Worm (Caenorhabditis elegans) whole organism, L1 larva: ENCODE results near the gene K03H1.13.

Experiments used
- C16A3.4 ChIP-seq: fragments of 150-350 bp; optimal IDR thresholded peaks from 2 replicates; lab custom pipeline; 2014; ENCODE audit warnings: missing biosample characterization, missing genetic modification characterization
- C34B4.2 ChIP-seq: sonication (generic microtip); optimal IDR thresholded peaks from 2 replicates; lab custom pipeline; 2017; ENCODE audit warnings: mild to moderate bottlenecking, missing genetic modification characterization, missing compliant biosample characterization
- F16B12.6 ChIP-seq: fragments of 150-350 bp; optimal IDR thresholded peaks from 2 replicates; lab custom pipeline; 2014; ENCODE audit warnings: missing biosample characterization, missing genetic modification characterization
- alr-1 ChIP-seq: fragments of 200-800 bp; sonication (Bioruptor generic); optimal IDR thresholded peaks from 2 replicates; lab custom pipeline; 2018; ENCODE audit warnings: borderline replicate concordance, mild to moderate bottlenecking, missing genetic modification characterization, missing compliant biosample characterization
- blmp-1 ChIP-seq: fragments of 150-350 bp; optimal IDR thresholded peaks from 2 replicates; lab custom pipeline; 2014; ENCODE audit warnings: missing biosample characterization, missing genetic modification characterization
- ceh-63 ChIP-seq: fragments of 200-800 bp; sonication (Bioruptor generic); optimal IDR thresholded peaks from 2 replicates; lab custom pipeline; 2018; ENCODE audit warnings: mild to moderate bottlenecking, missing genetic modification characterization, missing compliant biosample characterization
- ces-1 ChIP-seq: fragments of 150-350 bp; optimal IDR thresholded peaks from 2 replicates; lab custom pipeline; 2014; ENCODE audit warnings: missing biosample characterization, missing genetic modification reagents, missing genetic modification characterization
- dpl-1 ChIP-seq, 3 experiments: fragments of 150-350 bp in 2 of 3; sonication (generic microtip) in 1 of 3; optimal IDR thresholded peaks; 2 replicates each; lab custom pipeline; 2014 to 2017; ENCODE audit warnings: missing biosample characterization in 3 of 3, missing genetic modification characterization in 3 of 3, missing genetic modification reagents in 3 of 3
- dsc-1 ChIP-seq: sonication (generic microtip); optimal IDR thresholded peaks from 2 replicates; lab custom pipeline; 2016; ENCODE audit warnings: mild to moderate bottlenecking, missing genetic modification characterization, missing compliant biosample characterization
- efl-3 ChIP-seq: fragments of 200-800 bp; sonication (Bioruptor generic); optimal IDR thresholded peaks from 2 replicates; lab custom pipeline; 2018; ENCODE audit warnings: mild to moderate bottlenecking, missing genetic modification characterization, missing compliant biosample characterization
- elt-2 ChIP-seq: sonication (generic microtip); optimal IDR thresholded peaks from 2 replicates; lab custom pipeline; 2016; ENCODE audit warnings: missing genetic modification characterization, mild to moderate bottlenecking, inconsistent platforms, missing compliant biosample characterization, missing genetic modification reagents
- elt-3 ChIP-seq, 6 experiments: fragments of 150-350 bp in 1 of 6; sonication (generic microtip); optimal IDR thresholded peaks; 2 replicates each; lab custom pipeline; 2017 to 2018; ENCODE audit warnings: missing biosample characterization in 6 of 6, missing genetic modification characterization in 6 of 6, inconsistent platforms in 1 of 6
- ets-5 ChIP-seq: fragments of 200-800 bp; sonication (Bioruptor generic); IDR thresholded peaks from 2 replicates; pipeline ENCODE4 v1.3.6; 2022; ENCODE audit warnings: missing genetic modification characterization, missing compliant biosample characterization
- grh-1 ChIP-seq: fragments of 200-800 bp; sonication (Bioruptor generic); IDR thresholded peaks from 2 replicates; pipeline ENCODE4 v1.3.6; 2022; ENCODE audit warnings: missing genetic modification reagents, missing genetic modification characterization, missing compliant biosample characterization
- lin-14 ChIP-seq: fragments of 200-800 bp; sonication (Bioruptor generic); optimal IDR thresholded peaks from 2 replicates; lab custom pipeline; 2018; ENCODE audit warnings: mild to moderate bottlenecking, missing genetic modification characterization, moderate library complexity, missing compliant biosample characterization
- lin-15B ChIP-seq: fragments of 150-350 bp; sonication (generic microtip); optimal IDR thresholded peaks from 3 replicates; lab custom pipeline; 2014; ENCODE audit warnings: missing biosample characterization, missing genetic modification characterization
- lin-35 ChIP-seq, 2 experiments: fragments of 150-350 bp; optimal IDR thresholded peaks; 2 replicates each; lab custom pipeline; 2014; ENCODE audit warnings: missing biosample characterization in 2 of 2, missing genetic modification characterization in 2 of 2, missing genetic modification reagents in 2 of 2
- lin-39 ChIP-seq: fragments of 150-350 bp; optimal IDR thresholded peaks from 2 replicates; lab custom pipeline; 2014; ENCODE audit warnings: missing biosample characterization, missing genetic modification reagents, missing genetic modification characterization
- lsy-2 ChIP-seq, 2 experiments: fragments of 150-350 bp; optimal IDR thresholded peaks; 2 replicates each; lab custom pipeline; 2014; ENCODE audit warnings: missing biosample characterization in 2 of 2, missing genetic modification characterization in 2 of 2
- mdl-1 ChIP-seq, 2 experiments: fragments of 150-350 bp; optimal IDR thresholded peaks; 2 replicates each; lab custom pipeline; 2014 to 2017; ENCODE audit warnings: missing biosample characterization in 2 of 2, missing genetic modification characterization in 2 of 2, inconsistent platforms in 1 of 2
- mef-2 ChIP-seq: fragments of 150-350 bp; optimal IDR thresholded peaks from 2 replicates; lab custom pipeline; 2014; ENCODE audit warnings: missing biosample characterization, missing genetic modification characterization
- mep-1 ChIP-seq: fragments of 150-350 bp; optimal IDR thresholded peaks from 2 replicates; lab custom pipeline; 2014; ENCODE audit warnings: missing biosample characterization, missing genetic modification characterization
- nhr-20 ChIP-seq: sonication (generic microtip); optimal IDR thresholded peaks from 2 replicates; lab custom pipeline; 2016; ENCODE audit warnings: mild to moderate bottlenecking, missing genetic modification characterization, missing compliant biosample characterization
- nhr-237 ChIP-seq: fragments of 150-350 bp; optimal IDR thresholded peaks from 2 replicates; lab custom pipeline; 2014; ENCODE audit warnings: missing biosample characterization, missing genetic modification characterization
- nhr-28 ChIP-seq: fragments of 150-350 bp; optimal IDR thresholded peaks from 2 replicates; lab custom pipeline; 2014; ENCODE audit warnings: missing biosample characterization, missing genetic modification characterization
- nhr-71 ChIP-seq: sonication (generic microtip); optimal IDR thresholded peaks from 2 replicates; lab custom pipeline; 2016; ENCODE audit warnings: mild to moderate bottlenecking, missing genetic modification characterization, moderate library complexity, missing compliant biosample characterization
- nhr-76 ChIP-seq: sonication (generic microtip); optimal IDR thresholded peaks from 2 replicates; lab custom pipeline; 2017; ENCODE audit warnings: missing biosample characterization, missing genetic modification characterization
- nhr-85 ChIP-seq: sonication (generic microtip); peaks from one replicate; lab custom pipeline; 2016; ENCODE audit warnings: missing genetic modification characterization, inconsistent platforms, missing compliant biosample characterization
- nhr-90 ChIP-seq: sonication (generic microtip); optimal IDR thresholded peaks from 2 replicates; lab custom pipeline; 2016; ENCODE audit warnings: mild to moderate bottlenecking, missing genetic modification characterization, missing compliant biosample characterization; ENCODE audit not compliant: poor library complexity
- pax-3 ChIP-seq: fragments of 200-800 bp; sonication (Bioruptor generic); optimal IDR thresholded peaks from 2 replicates; lab custom pipeline; 2018; ENCODE audit warnings: mild to moderate bottlenecking, missing genetic modification characterization, moderate library complexity, missing compliant biosample characterization
- skn-1 ChIP-seq: fragments of 150-350 bp; optimal IDR thresholded peaks from 2 replicates; lab custom pipeline; 2014; ENCODE audit warnings: missing biosample characterization, missing genetic modification characterization
- snu-23 ChIP-seq: sonication (generic microtip); optimal IDR thresholded peaks from 2 replicates; lab custom pipeline; 2016; ENCODE audit warnings: missing genetic modification characterization, missing compliant biosample characterization
- sox-4 ChIP-seq: sonication (generic microtip); optimal IDR thresholded peaks from 2 replicates; lab custom pipeline; 2016; ENCODE audit warnings: missing genetic modification characterization, missing compliant biosample characterization
- sup-37 ChIP-seq: fragments of 200-800 bp; sonication (Bioruptor generic); optimal IDR thresholded peaks from 2 replicates; lab custom pipeline; 2018; ENCODE audit warnings: mild to moderate bottlenecking, missing genetic modification characterization, missing compliant biosample characterization
- tbx-2 ChIP-seq: sonication (generic microtip); optimal IDR thresholded peaks from 2 replicates; lab custom pipeline; 2016; ENCODE audit warnings: missing genetic modification characterization, missing compliant biosample characterization
- zag-1 ChIP-seq: fragments of 150-350 bp; optimal IDR thresholded peaks from 2 replicates; lab custom pipeline; 2014; ENCODE audit warnings: missing biosample characterization, missing genetic modification characterization
- zip-4 ChIP-seq: fragments of 200-800 bp; sonication (Bioruptor generic); optimal IDR thresholded peaks from 2 replicates; lab custom pipeline; 2018; ENCODE audit warnings: mild to moderate bottlenecking, missing genetic modification characterization, moderate library complexity, missing compliant biosample characterization
- ztf-11 ChIP-seq, 2 experiments: sonication (generic microtip); optimal IDR thresholded peaks; 2 replicates each; lab custom pipeline; 2016 to 2017; ENCODE audit warnings: missing genetic modification characterization in 2 of 2, missing biosample characterization in 1 of 2, missing compliant biosample characterization in 1 of 2
- ztf-4 ChIP-seq: fragments of 150-350 bp; optimal IDR thresholded peaks from 2 replicates; lab custom pipeline; 2014; ENCODE audit warnings: missing biosample characterization, missing genetic modification characterization

The K03H1.13 gene

ce11 chrIII:9908769-9909168 is 41.4 kb downstream of the K03H1.13 start:
- TF ChIP-seq lin-35 (GFP tag; optimal IDR thresholded peaks at IDR 0.05; lab: Kevin White, UChicago) (peak in 1 of 2 experiments; percentile 69), F16B12.6 (tag; lab: Kevin White, UChicago) (no peak), elt-3 (tag; optimal IDR thresholded peaks at IDR 0.05; lab: Kevin White, UChicago) (peak in 1 of 6 experiments; percentile 36), alr-1 (no peak), nhr-85 (tag; lab: Kevin White, UChicago) (peak; percentile 93), ztf-11 (tag; optimal IDR thresholded peaks at IDR 0.05; lab: Kevin White, UChicago) (no peak), nhr-28 (tag; lab: Kevin White, UChicago) (no peak), dsc-1 (tag; lab: Kevin White, UChicago) (no peak), tbx-2 (peak; percentile 8), lin-15B (tag; lab: Kevin White, UChicago) (no peak), lin-14 (GFP tag; lab: Kevin White, UChicago) (peak; percentile 60), nhr-20 (tag; lab: Kevin White, UChicago) (peak; percentile 52), efl-3 (GFP tag; lab: Kevin White, UChicago) (no peak), elt-2 (tag; lab: Kevin White, UChicago) (no peak), mep-1 (tag; lab: Kevin White, UChicago) (peak; percentile 27), dpl-1 (GFP tag; optimal IDR thresholded peaks at IDR 0.05; lab: Kevin White, UChicago) (peak in 1 of 3 experiments; percentile 16), nhr-71 (tag; lab: Kevin White, UChicago) (peak; percentile 49), nhr-90 (tag; lab: Kevin White, UChicago) (peak; percentile 25), C34B4.2 (tag; lab: Kevin White, UChicago) (no peak), pax-3 (tag; lab: Kevin White, UChicago) (no peak), sox-4 (tag; lab: Kevin White, UChicago) (no peak), zip-4 (no peak), snu-23 (GFP tag; lab: Kevin White, UChicago) (peak; percentile 50), nhr-237 (no peak), skn-1 (tag; lab: Kevin White, UChicago) (peak; percentile 4), blmp-1 (tag; lab: Kevin White, UChicago) (peak; percentile 41), sup-37 (no peak)

- no peak for TF ChIP-seq ztf-4 (tag; lab: Kevin White, UChicago)
- TF ChIP-seq mdl-1 (tag; optimal IDR thresholded peaks at IDR 0.05; lab: Kevin White, UChicago): no peak
- TF ChIP-seq lsy-2 (tag; optimal IDR thresholded peaks at IDR 0.05; lab: Kevin White, UChicago): peak in 1 of 2 experiments; percentile 32
- TF ChIP-seq zag-1 (tag; lab: Kevin White, UChicago): no peak
- TF ChIP-seq snu-23 (GFP tag; lab: Kevin White, UChicago): peak; percentile 30
- peak; percentile 41 for TF ChIP-seq blmp-1 (tag; lab: Kevin White, UChicago)
- no peak for TF ChIP-seq nhr-76 (tag; lab: Kevin White, UChicago)
- TF ChIP-seq mef-2 (tag; lab: Kevin White, UChicago): no peak
- TF ChIP-seq ets-5 (GFP tag; lab: Robert Waterston, UW): no peak
- no peak for TF ChIP-seq C16A3.4 (tag; lab: Kevin White, UChicago)
- no peak for TF ChIP-seq lin-39
- peak; percentile 50 for TF ChIP-seq nhr-85 (tag; lab: Kevin White, UChicago)
- no peak for TF ChIP-seq ceh-63 (GFP tag; lab: Kevin White, UChicago)
- no peak for TF ChIP-seq ces-1 (GFP tag; lab: Kevin White, UChicago)
- peak; percentile 23 for TF ChIP-seq nhr-71 (tag; lab: Kevin White, UChicago)
- TF ChIP-seq grh-1 (GFP tag; lab: Robert Waterston, UW): peak; percentile 72
- TF ChIP-seq lin-14 (GFP tag; lab: Kevin White, UChicago): peak; percentile 58
- peak; percentile 27 for TF ChIP-seq nhr-20 (tag; lab: Kevin White, UChicago)
These were observed 42.6 kb downstream of the K03H1.13 start for ce11 chrIII:9907574-9907973.
